Worm (Caenorhabditis elegans): Measurements from ENCODE around the gene T24C2.5.
A peak's percentile ranks its signal among the peaks of the same experiment; 100 is the strongest.

Gene T24C2.5

ce11 chrX:14502116-14502587, 32.1 kb upstream of the T24C2.5 start:
- TF ChIP-seq mdl-1 (tag; optimal IDR thresholded peaks at IDR 0.05): no peak
- TF ChIP-seq nhr-21 (tag; optimal IDR thresholded peaks at IDR 0.05): peak; percentile 75
- TF ChIP-seq fos-1 (tag; optimal IDR thresholded peaks at IDR 0.05): peak; percentile 58
- peak; percentile 78 for TF ChIP-seq sma-3 (GFP tag; optimal IDR thresholded peaks at IDR 0.05)
- peak in 1 of 2 experiments; percentile 52 for TF ChIP-seq lsy-2 (tag; optimal IDR thresholded peaks at IDR 0.05)
- TF ChIP-seq ama-1 (optimal IDR thresholded peaks at IDR 0.05): peak; percentile 20
- peak; percentile 77 for TF ChIP-seq sma-9 (GFP tag; optimal IDR thresholded peaks at IDR 0.05)
- TF ChIP-seq sma-9 (tag; optimal IDR thresholded peaks at IDR 0.05): no peak
- TF ChIP-seq blmp-1 (tag; optimal IDR thresholded peaks at IDR 0.05; ENCODE audit: insufficient read depth): peak; percentile 68
- TF ChIP-seq F13H6.1 (tag; optimal IDR thresholded peaks at IDR 0.05): peak; percentile 48
- TF ChIP-seq unc-39 (tag; optimal IDR thresholded peaks at IDR 0.05): no peak
- TF ChIP-seq nhr-12 (tag; optimal IDR thresholded peaks at IDR 0.05): no peak
- TF ChIP-seq nhr-237 (tag; optimal IDR thresholded peaks at IDR 0.05): no peak
- TF ChIP-seq crh-2 (tag; optimal IDR thresholded peaks at IDR 0.05): peak; percentile 78
- no peak for TF ChIP-seq nhr-6 (tag; optimal IDR thresholded peaks at IDR 0.05)
- TF ChIP-seq mbf-1 (tag; optimal IDR thresholded peaks at IDR 0.05): no peak
- peak; percentile 56 for TF ChIP-seq lin-13 (GFP tag; optimal IDR thresholded peaks at IDR 0.05)
- TF ChIP-seq snpc-4 (tag; optimal IDR thresholded peaks at IDR 0.05): no peak
- peak; percentile 46 for TF ChIP-seq mab-5 (tag; optimal IDR thresholded peaks at IDR 0.05)
- peak; percentile 37 for TF ChIP-seq C34F6.9 (tag; optimal IDR thresholded peaks at IDR 0.05)
- no peak for TF ChIP-seq unc-62 (GFP tag; optimal IDR thresholded peaks at IDR 0.05)
- peak; percentile 46 for TF ChIP-seq gmeb-1 (tag; optimal IDR thresholded peaks at IDR 0.05)
- TF ChIP-seq nhr-129 (tag; optimal IDR thresholded peaks at IDR 0.05): peak; percentile 81
- TF ChIP-seq dmd-4 (tag; optimal IDR thresholded peaks at IDR 0.05): no peak
- TF ChIP-seq Y55F3AM.14 (GFP tag; optimal IDR thresholded peaks at IDR 0.05): no peak
- no peak for TF ChIP-seq nhr-10 (tag; optimal IDR thresholded peaks at IDR 0.05)
- TF ChIP-seq R02D3.7 (tag; optimal IDR thresholded peaks at IDR 0.05): no peak
- TF ChIP-seq nhr-25 (tag; optimal IDR thresholded peaks at IDR 0.05): peak; percentile 84

ce11 chrX:14503282-14503681, 30.9 kb upstream of the T24C2.5 start:
- no peak for TF ChIP-seq unc-62 (GFP tag; optimal IDR thresholded peaks at IDR 0.05)
- no peak for TF ChIP-seq nhr-23 (tag; optimal IDR thresholded peaks at IDR 0.05)
- peak; percentile 69 for TF ChIP-seq F13H6.1 (tag; optimal IDR thresholded peaks at IDR 0.05)
- no peak for TF ChIP-seq nhr-6 (tag; optimal IDR thresholded peaks at IDR 0.05)
- TF ChIP-seq lin-11 (tag; optimal IDR thresholded peaks at IDR 0.05): no peak
- peak; percentile 4 for TF ChIP-seq blmp-1 (tag; optimal IDR thresholded peaks at IDR 0.05; ENCODE audit: insufficient read depth)
- no peak for TF ChIP-seq unc-39 (tag; optimal IDR thresholded peaks at IDR 0.05)
- TF ChIP-seq snpc-4 (tag; optimal IDR thresholded peaks at IDR 0.05): no peak
- TF ChIP-seq nhr-12 (tag; optimal IDR thresholded peaks at IDR 0.05): no peak
- no peak for TF ChIP-seq nhr-237 (tag; optimal IDR thresholded peaks at IDR 0.05)
- no peak for TF ChIP-seq ztf-4 (tag; optimal IDR thresholded peaks at IDR 0.05)
- TF ChIP-seq skn-1 (tag; optimal IDR thresholded peaks at IDR 0.05): no peak
- TF ChIP-seq sma-9 (GFP tag; optimal IDR thresholded peaks at IDR 0.05): peak; percentile 90
- no peak for TF ChIP-seq sma-9 (tag; optimal IDR thresholded peaks at IDR 0.05)
- no peak for TF ChIP-seq dmd-4 (tag; optimal IDR thresholded peaks at IDR 0.05)
- TF ChIP-seq lin-39 (tag; optimal IDR thresholded peaks at IDR 0.05): no peak
- no peak for TF ChIP-seq R02D3.7 (tag; optimal IDR thresholded peaks at IDR 0.05)
- no peak for TF ChIP-seq nhr-10 (tag; optimal IDR thresholded peaks at IDR 0.05)
- no peak for TF ChIP-seq Y55F3AM.14 (GFP tag; optimal IDR thresholded peaks at IDR 0.05)
- peak; percentile 20 for TF ChIP-seq fos-1 (tag; optimal IDR thresholded peaks at IDR 0.05)
- no peak for TF ChIP-seq elt-3 (tag; optimal IDR thresholded peaks at IDR 0.05)
- peak in 1 of 2 experiments; percentile 44 for TF ChIP-seq lsy-2 (tag; optimal IDR thresholded peaks at IDR 0.05)
- TF ChIP-seq ceh-16 (tag; optimal IDR thresholded peaks at IDR 0.05): no peak
- TF ChIP-seq gmeb-1 (tag; optimal IDR thresholded peaks at IDR 0.05): no peak
- no peak for TF ChIP-seq ama-1 (optimal IDR thresholded peaks at IDR 0.05)
- peak; percentile 63 for TF ChIP-seq nhr-21 (tag; optimal IDR thresholded peaks at IDR 0.05)
- no peak for TF ChIP-seq crh-2 (tag; optimal IDR thresholded peaks at IDR 0.05)
- no peak for TF ChIP-seq lin-13 (GFP tag; optimal IDR thresholded peaks at IDR 0.05)
- TF ChIP-seq elt-1 (tag; optimal IDR thresholded peaks at IDR 0.05): no peak
- peak; percentile 10 for TF ChIP-seq C34F6.9 (tag; optimal IDR thresholded peaks at IDR 0.05)
- TF ChIP-seq nhr-25 (tag; optimal IDR thresholded peaks at IDR 0.05): peak; percentile 33
- no peak for TF ChIP-seq ztf-1 (GFP tag; conservative IDR thresholded peaks at IDR 0.05)
- peak; percentile 23 for TF ChIP-seq mab-5 (tag; optimal IDR thresholded peaks at IDR 0.05)
- TF ChIP-seq aly-2 (tag; optimal IDR thresholded peaks at IDR 0.05): no peak
- TF ChIP-seq mbf-1 (tag; optimal IDR thresholded peaks at IDR 0.05): no peak
- TF ChIP-seq sma-3 (GFP tag; optimal IDR thresholded peaks at IDR 0.05): peak; percentile 63
- TF ChIP-seq nhr-77 (tag; optimal IDR thresholded peaks at IDR 0.05): no peak
- no peak for TF ChIP-seq nhr-11 (tag; optimal IDR thresholded peaks at IDR 0.05)
- TF ChIP-seq peb-1 (tag; optimal IDR thresholded peaks at IDR 0.05): no peak
- no peak for TF ChIP-seq zag-1 (tag; optimal IDR thresholded peaks at IDR 0.05)
- TF ChIP-seq alr-1 (tag; optimal IDR thresholded peaks at IDR 0.05): no peak
- TF ChIP-seq unc-55 (GFP tag; optimal IDR thresholded peaks at IDR 0.05): no peak
- no peak for TF ChIP-seq mdl-1 (tag; optimal IDR thresholded peaks at IDR 0.05)
- no peak for TF ChIP-seq egl-27 (tag; optimal IDR thresholded peaks at IDR 0.05)
- TF ChIP-seq nhr-129 (tag; optimal IDR thresholded peaks at IDR 0.05): peak; percentile 52
- TF ChIP-seq ztf-11 (tag; optimal IDR thresholded peaks at IDR 0.05): no peak
- TF ChIP-seq sem-4 (tag; optimal IDR thresholded peaks at IDR 0.05): peak; percentile 75

Measured in whole organism, L2 larva.